Fruit fly (Drosophila melanogaster) whole organism, larva: ENCODE measurements around the gene faf.

ENCODE experiments used
- noc ChIP-seq: fragments of 200-800 bp; sonication (Bioruptor generic); optimal IDR thresholded peaks from 3 replicates; lab custom pipeline; 2019; ENCODE audit warnings: missing biosample characterization, mild to moderate bottlenecking, missing genetic modification characterization, moderate library complexity

faf gene

DNA sequence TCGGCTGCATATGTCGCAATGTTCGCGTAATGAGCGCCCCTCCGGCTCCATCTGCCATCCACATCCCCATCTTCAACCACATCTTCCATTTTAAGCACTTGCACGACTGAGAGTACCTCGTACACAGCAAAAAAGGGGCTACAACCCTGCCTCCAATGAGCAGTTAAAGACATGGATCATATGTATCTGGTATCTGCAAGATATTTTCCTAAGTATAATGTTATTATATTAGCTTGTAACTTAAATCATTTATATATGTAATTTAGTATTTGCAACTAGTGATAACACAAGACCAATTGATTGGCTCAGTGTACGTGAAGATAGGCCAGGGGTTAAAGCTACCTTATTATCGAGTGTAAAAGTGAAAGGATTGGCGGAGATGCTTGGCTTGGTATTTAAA lies 14.1 kb upstream of the faf start:
- no peak for TF ChIP-seq noc (tag; lab: Kevin White, UChicago)

DNA sequence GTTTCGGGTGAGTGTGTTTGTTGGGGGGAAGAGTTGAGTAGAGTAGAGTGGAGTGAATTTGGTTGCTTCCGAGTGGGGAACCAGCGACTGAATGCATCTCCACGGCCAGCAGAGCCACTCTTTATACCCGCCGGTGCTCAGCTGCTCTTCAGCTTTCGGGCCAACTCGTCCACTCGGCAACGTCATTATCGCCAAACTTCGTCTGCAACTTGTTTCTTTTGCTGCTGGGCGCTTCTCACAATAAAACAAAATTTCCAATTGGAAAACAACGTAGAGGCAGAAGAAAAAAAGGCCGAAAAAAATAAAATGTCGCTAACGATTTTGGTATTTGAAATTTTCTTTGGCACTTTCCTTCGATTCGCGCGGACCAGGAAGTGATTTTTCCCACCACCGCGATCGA lies 12.1 kb upstream of the faf start, which contains the start of gene CG2150:
Gene CG2150, minus strand, starts transcription at position 101 of the 400 bp plus-strand sequence.
- TF ChIP-seq noc (tag; lab: Kevin White, UChicago): no peak

DNA sequence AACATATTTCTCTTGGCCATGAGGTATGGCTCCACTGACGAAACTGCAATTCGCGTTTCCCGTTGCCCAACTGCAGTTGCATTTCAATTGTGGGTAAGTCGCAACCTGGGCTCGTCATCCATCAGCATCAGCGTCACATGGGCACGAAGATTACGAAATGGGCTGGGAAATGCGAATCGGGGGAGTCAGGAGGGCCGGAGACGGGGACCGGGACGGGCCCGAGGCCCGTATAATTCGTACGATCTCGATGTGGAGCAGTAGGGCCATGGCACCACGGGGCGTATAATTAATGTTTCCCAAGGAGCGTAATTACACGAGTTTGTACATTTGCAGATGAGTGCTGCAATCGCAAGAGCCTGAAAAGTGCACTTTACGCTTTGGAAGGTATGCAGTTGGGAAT lies 11.7 kb upstream of the faf start:
- TF ChIP-seq noc (tag; lab: Kevin White, UChicago): no peak

- no peak for TF ChIP-seq noc (tag; lab: Kevin White, UChicago)
Observed at dm6 chr3R:31767528-31767927, 9.3 kb upstream of the faf start.

dm6 chr3R:31768198-31768597 lies 8.6 kb upstream of the faf start:
- TF ChIP-seq noc (tag; lab: Kevin White, UChicago): no peak

DNA sequence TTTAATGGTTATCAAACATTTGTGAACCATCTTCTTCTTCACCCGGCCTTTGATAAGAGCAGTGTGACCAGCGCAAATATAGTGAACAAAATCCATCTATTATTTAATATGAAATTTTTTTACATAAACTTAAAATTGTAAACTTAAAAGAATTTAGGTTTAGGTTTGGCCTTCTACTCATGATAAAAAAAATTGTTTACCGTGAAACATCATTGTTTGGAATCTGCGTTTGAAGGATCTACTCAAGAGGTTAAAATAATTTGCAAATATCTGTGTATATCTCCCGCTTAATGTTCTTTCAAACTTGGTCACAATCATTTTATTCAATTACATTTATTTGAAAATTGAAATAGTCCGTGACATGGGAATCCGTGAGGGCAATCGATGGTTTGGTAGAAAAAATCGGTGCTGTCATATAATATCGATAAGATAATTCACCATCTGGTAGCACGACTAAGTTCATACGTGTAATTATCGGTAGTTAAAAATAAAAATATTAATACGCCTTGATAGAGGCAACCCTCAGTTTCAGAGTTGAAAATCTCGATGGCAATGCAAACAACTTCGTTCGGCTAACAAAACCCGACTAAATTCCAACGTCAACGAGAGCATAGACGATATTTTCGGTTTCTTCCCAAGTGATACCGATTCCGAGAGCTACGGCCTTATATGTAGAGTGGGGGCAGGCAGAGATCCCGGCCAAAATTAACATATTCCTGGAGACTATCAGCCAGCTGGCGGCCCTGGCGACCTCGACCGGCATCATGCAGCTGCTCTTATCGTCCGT lies 4.8 kb upstream of the faf start, which contains the start of the genes betaGlu and sip3:
Gene betaGlu, minus strand, starts transcription at position 59 of the 787 bp plus-strand sequence.
Gene sip3, plus strand, starts transcription at position 430 of the 787 bp plus-strand sequence.
- TF ChIP-seq noc (tag; lab: Kevin White, UChicago): no peak

DNA sequence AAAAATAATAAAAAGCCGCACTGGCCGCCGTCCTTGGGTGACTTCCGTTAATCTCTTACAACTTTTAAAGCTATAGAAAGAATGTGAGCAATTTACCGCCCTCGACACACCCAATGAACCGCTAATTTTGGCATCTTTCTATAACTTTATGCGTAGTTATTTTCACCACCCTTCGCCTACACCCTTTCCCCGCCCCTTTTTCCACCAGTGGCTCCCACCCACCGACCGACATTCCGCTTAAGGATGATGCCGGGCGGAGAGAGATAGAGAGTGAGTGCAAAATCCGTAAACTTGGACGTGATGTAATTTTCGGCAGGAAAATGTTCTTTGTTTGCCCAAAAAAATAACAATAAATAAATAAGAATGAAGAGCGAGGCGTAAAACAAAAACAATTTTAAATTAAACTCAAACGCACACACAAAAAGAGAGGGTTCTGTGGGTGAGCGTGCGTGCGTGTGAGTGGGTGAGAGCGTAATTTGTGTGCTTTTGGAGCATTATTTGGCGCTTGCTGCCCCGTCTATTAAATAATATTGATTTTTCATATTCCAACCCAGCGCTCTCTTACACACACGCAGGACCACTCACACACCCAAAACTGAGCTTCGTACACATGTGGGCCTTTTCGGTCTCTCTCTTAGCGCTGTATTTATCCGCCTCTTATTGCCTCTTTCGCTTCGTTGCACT lies 804 bp downstream of the faf start:
- no peak for TF ChIP-seq noc (tag; lab: Kevin White, UChicago)

- no peak for TF ChIP-seq noc (tag; lab: Kevin White, UChicago)
Observed at dm6 chr3R:31793664-31794417, 17.0 kb downstream of the faf start, which contains the start of the genes Mccc1 and Acf. Gene Mccc1, minus strand, starts transcription at chr3R:31793907. Gene Acf, plus strand, starts transcription at chr3R:31793981.

dm6 chr3R:31794457-31794856 lies 17.6 kb downstream of the faf start:
- TF ChIP-seq noc (tag; lab: Kevin White, UChicago): no peak

- TF ChIP-seq noc (tag; lab: Kevin White, UChicago): no peak
Observed at dm6 chr3R:31800663-31801062, 23.8 kb downstream of the faf start, which contains the start of gene Ir100a. Gene Ir100a, plus strand, starts transcription at chr3R:31800963.

dm6 chr3R:31805228-31805738 lies 28.5 kb downstream of the faf start, which contains the start of the genes CG42233 and CG1971:
Gene CG42233, minus strand, starts transcription at chr3R:31805278.
Gene CG1971, plus strand, starts transcription at chr3R:31805468.
- TF ChIP-seq noc (tag; lab: Kevin White, UChicago): no peak

DNA sequence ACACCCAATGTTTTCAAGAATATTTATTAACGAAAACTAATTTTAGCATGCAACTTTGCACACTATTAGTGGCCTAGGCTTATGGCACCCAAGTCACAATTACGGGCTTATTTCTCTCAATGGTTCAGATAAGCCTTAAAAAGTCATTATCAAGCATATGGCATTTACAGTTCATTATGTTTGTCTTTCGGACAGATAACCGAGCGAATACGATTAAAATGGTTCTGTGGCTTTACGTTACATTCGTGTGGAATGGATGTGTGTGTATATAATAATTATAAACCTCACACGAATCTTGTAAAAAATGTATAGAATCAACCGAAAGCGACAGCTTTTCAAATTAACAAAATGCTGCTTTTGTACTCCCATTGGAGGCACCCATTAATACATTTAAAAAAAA lies 31.8 kb downstream of the faf start:
- TF ChIP-seq noc (tag; lab: Kevin White, UChicago): no peak

dm6 chr3R:31809622-31810021 lies 32.8 kb downstream of the faf start:
- no peak for TF ChIP-seq noc (tag; lab: Kevin White, UChicago)

dm6 chr3R:31810073-31810530 lies 33.3 kb downstream of the faf start, which contains the start of gene Rift:
Gene Rift, minus strand, starts transcription at chr3R:31810186.
- no peak for TF ChIP-seq noc (tag; lab: Kevin White, UChicago)
